Fruit fly (Drosophila melanogaster) whole organism, wandering third instar larva: ENCODE measurements around the gene PAPLA1.

Experiments used
- Abd-B ChIP-seq: fragments of >200 bp; optimal IDR thresholded peaks from 2 replicates; lab custom pipeline; 2017; ENCODE audit warnings: missing biosample characterization, missing genetic modification characterization
- CG32264 ChIP-seq: fragments of 200-800 bp; sonication (Bioruptor generic); optimal IDR thresholded peaks from 2 replicates; lab custom pipeline; 2016; ENCODE audit warnings: missing biosample characterization, missing genetic modification characterization
- CrebA ChIP-seq: fragments of 200-800 bp; sonication (Bioruptor generic); optimal IDR thresholded peaks from 2 replicates; lab custom pipeline; 2016; ENCODE audit warnings: missing biosample characterization, mild to moderate bottlenecking, missing genetic modification characterization, borderline replicate concordance
- Dfd ChIP-seq: fragments of >200 bp; optimal IDR thresholded peaks from 2 replicates; lab custom pipeline; 2017; ENCODE audit warnings: missing biosample characterization, missing genetic modification characterization
- Dif ChIP-seq: fragments of 200-275, 200-300 bp; sonication (Bioruptor generic); optimal IDR thresholded peaks from 2 replicates; lab custom pipeline; 2018; ENCODE audit warnings: missing biosample characterization, missing genetic modification characterization; ENCODE audit not compliant: partially characterized antibody
- GATAd ChIP-seq: sonication (Bioruptor generic); optimal IDR thresholded peaks from 2 replicates; lab custom pipeline; 2016; ENCODE audit warnings: missing biosample characterization, missing genetic modification characterization
- Hnf4 ChIP-seq: fragments of 200-800 bp; sonication (Bioruptor generic); optimal IDR thresholded peaks from 2 replicates; lab custom pipeline; 2016; ENCODE audit warnings: missing biosample characterization, mild to moderate bottlenecking, missing genetic modification characterization
- Hr78 ChIP-seq: fragments of >200 bp; optimal IDR thresholded peaks from 2 replicates; lab custom pipeline; 2017; ENCODE audit warnings: missing biosample characterization, missing genetic modification characterization
- Hr83 ChIP-seq: fragments of 200-300 bp; sonication (Bioruptor generic); optimal IDR thresholded peaks from 2 replicates; lab custom pipeline; 2016; ENCODE audit warnings: missing biosample characterization, mild to moderate bottlenecking, missing genetic modification characterization, moderate library complexity; ENCODE audit not compliant: poor library complexity, severe bottlenecking
- Jra ChIP-seq: sonication (Bioruptor generic); optimal IDR thresholded peaks from 2 replicates; lab custom pipeline; 2016; ENCODE audit warnings: missing biosample characterization, missing genetic modification characterization
- Mio ChIP-seq: sonication (Bioruptor generic); optimal IDR thresholded peaks from 2 replicates; lab custom pipeline; 2016; ENCODE audit warnings: missing biosample characterization, missing genetic modification characterization
- Myc ChIP-seq: fragments of >200 bp; optimal IDR thresholded peaks from 2 replicates; lab custom pipeline; 2017
- N ChIP-seq: fragments of >200 bp; optimal IDR thresholded peaks from 2 replicates; lab custom pipeline; 2018; ENCODE audit warnings: missing biosample characterization, missing external identifiers, missing genetic modification characterization
- OdsH ChIP-seq: fragments of 200-800 bp; sonication (Bioruptor generic); optimal IDR thresholded peaks from 2 replicates; lab custom pipeline; 2016; ENCODE audit warnings: missing biosample characterization, mild to moderate bottlenecking, missing genetic modification characterization
- Rel ChIP-seq, 2 experiments: fragments of 200-800 bp; sonication (Bioruptor generic) in 1 of 2; optimal IDR thresholded peaks; 2 replicates in 1 of 2; 3 replicates in 1 of 2; lab custom pipeline; 2016 to 2019; ENCODE audit warnings: mild to moderate bottlenecking in 2 of 2, missing biosample characterization in 2 of 2, missing genetic modification characterization in 2 of 2, moderate library complexity in 1 of 2
- Sp1 ChIP-seq: fragments of 200-800 bp; sonication (Bioruptor generic); optimal IDR thresholded peaks from 3 replicates; lab custom pipeline; 2019; ENCODE audit warnings: missing biosample characterization, mild to moderate bottlenecking, missing genetic modification characterization, moderate library complexity
- Vsx2 ChIP-seq: fragments of 200-300, 225-300 bp; sonication (Bioruptor generic); optimal IDR thresholded peaks from 2 replicates; lab custom pipeline; 2018; ENCODE audit warnings: missing biosample characterization, missing genetic modification characterization; ENCODE audit not compliant: partially characterized antibody
- br ChIP-seq: fragments of 200-800 bp; sonication (Bioruptor generic); optimal IDR thresholded peaks from 2 replicates; lab custom pipeline; 2016; ENCODE audit warnings: missing biosample characterization, missing genetic modification characterization
- brk ChIP-seq: fragments of 200-800 bp; sonication (Bioruptor generic); optimal IDR thresholded peaks from 2 replicates; lab custom pipeline; 2016; ENCODE audit warnings: missing biosample characterization, mild to moderate bottlenecking, missing genetic modification characterization
- dmrt93B ChIP-seq: fragments of 200-800 bp; sonication (Bioruptor generic); optimal IDR thresholded peaks from 2 replicates; lab custom pipeline; 2018; ENCODE audit warnings: missing biosample characterization, mild to moderate bottlenecking, missing genetic modification characterization
- dsf ChIP-seq: sonication (Bioruptor generic); optimal IDR thresholded peaks from 2 replicates; lab custom pipeline; 2016; ENCODE audit warnings: missing biosample characterization, missing genetic modification characterization, borderline replicate concordance
- ey ChIP-seq: fragments of 200-800 bp; sonication (Bioruptor generic); optimal IDR thresholded peaks from 2 replicates; lab custom pipeline; 2016; ENCODE audit warnings: missing biosample characterization, missing genetic modification characterization
- foxo ChIP-seq, 2 experiments: fragments of 200-800 bp; sonication (Bioruptor generic); optimal IDR thresholded peaks; 2 replicates in 1 of 2; 3 replicates in 1 of 2; lab custom pipeline; 2016 to 2017; ENCODE audit warnings: missing biosample characterization in 2 of 2, missing genetic modification characterization in 2 of 2
- fru ChIP-seq: fragments of 200-800 bp; sonication (Bioruptor generic); optimal IDR thresholded peaks from 3 replicates; lab custom pipeline; 2016; ENCODE audit warnings: missing biosample characterization, mild to moderate bottlenecking, missing genetic modification characterization
- h ChIP-seq: fragments of 200-800 bp; sonication (Bioruptor generic); optimal IDR thresholded peaks from 3 replicates; lab custom pipeline; 2016; ENCODE audit warnings: missing biosample characterization, mild to moderate bottlenecking, missing genetic modification characterization
- jim ChIP-seq: fragments of 175-275, 200-325 bp; sonication (Bioruptor generic); optimal IDR thresholded peaks from 2 replicates; lab custom pipeline; 2016; ENCODE audit warnings: missing biosample characterization, mild to moderate bottlenecking, missing genetic modification characterization
- pan ChIP-seq: fragments of >200 bp; optimal IDR thresholded peaks from 2 replicates; lab custom pipeline; 2017
- psq ChIP-seq: fragments of 200-800 bp; sonication (Bioruptor generic); optimal IDR thresholded peaks from 3 replicates; lab custom pipeline; 2017; ENCODE audit warnings: missing biosample characterization, mild to moderate bottlenecking, missing genetic modification characterization, moderate library complexity
- rgr ChIP-seq: fragments of 200-800 bp; sonication (Bioruptor generic); optimal IDR thresholded peaks from 3 replicates; lab custom pipeline; 2016; ENCODE audit warnings: missing biosample characterization, mild to moderate bottlenecking, missing genetic modification characterization
- sage ChIP-seq: fragments of 200-800 bp; sonication (Bioruptor generic); optimal IDR thresholded peaks from 2 replicates; lab custom pipeline; 2016; ENCODE audit warnings: missing biosample characterization, mild to moderate bottlenecking, missing genetic modification characterization
- sv ChIP-seq: fragments of 200-800 bp; sonication (Bioruptor generic); optimal IDR thresholded peaks from 3 replicates; lab custom pipeline; 2016; ENCODE audit warnings: missing biosample characterization, missing genetic modification characterization
- tai ChIP-seq: sonication (Bioruptor generic); optimal IDR thresholded peaks from 2 replicates; lab custom pipeline; 2016; ENCODE audit warnings: missing biosample characterization, missing genetic modification characterization
- usp ChIP-seq: fragments of >200 bp; optimal IDR thresholded peaks from 2 replicates; lab custom pipeline; 2017; ENCODE audit warnings: missing biosample characterization, missing genetic modification characterization

Gene PAPLA1

dm6 chr2L:8203748-8204147 lies 44.3 kb upstream of the PAPLA1 start:
- TF ChIP-seq Rel (GFP tag; optimal IDR thresholded peaks at IDR 0.05; lab: Kevin White, UChicago): no peak
- no peak for TF ChIP-seq Rel (tag; optimal IDR thresholded peaks at IDR 0.05; lab: Kevin White, UChicago)
- no peak for TF ChIP-seq jim (GFP tag; lab: Kevin White, UChicago)
- no peak for TF ChIP-seq Dif (GFP tag; lab: Kevin White, UChicago)
- no peak for TF ChIP-seq sv (GFP tag; lab: Kevin White, UChicago)
- no peak for TF ChIP-seq psq (GFP tag; lab: Kevin White, UChicago)
- TF ChIP-seq Hr83 (GFP tag; lab: Kevin White, UChicago): no peak
- no peak for TF ChIP-seq rgr (GFP tag; lab: Kevin White, UChicago)
- TF ChIP-seq Abd-B (GFP tag; lab: Kevin White, UChicago): no peak
- no peak for TF ChIP-seq OdsH (GFP tag; lab: Kevin White, UChicago)
- TF ChIP-seq, all 38 proteins: peak for 0

dm6 chr2L:8202569-8202968 lies 43.1 kb upstream of the PAPLA1 start:
- TF ChIP-seq Hnf4 (GFP tag; lab: Kevin White, UChicago): peak; percentile 10
- no peak for TF ChIP-seq fru (GFP tag; lab: Kevin White, UChicago)

DNA sequence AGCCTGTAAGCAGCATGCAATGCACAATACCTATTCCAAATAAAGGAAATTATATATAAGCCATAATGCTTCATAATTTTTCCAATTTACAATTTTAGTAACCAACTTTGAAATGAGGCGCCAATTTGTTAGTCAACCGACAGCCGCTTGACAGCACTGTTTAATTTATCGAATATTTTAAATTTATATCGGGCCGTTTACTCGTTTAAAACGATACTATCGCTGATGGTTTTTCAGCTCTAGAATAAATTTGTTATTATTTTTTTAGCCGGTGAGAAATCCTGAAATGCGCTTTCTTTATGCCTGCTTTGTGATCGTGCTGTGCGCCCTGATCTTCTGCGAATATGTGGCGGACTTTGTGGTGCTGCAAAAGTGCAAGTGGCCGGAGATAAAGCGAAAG lies 39.3 kb upstream of the PAPLA1 start, which contains the start of gene PGAP5:
PGAP5 (plus strand) TSS at position 126 of the 400 bp plus-strand sequence.
- TF ChIP-seq jim (GFP tag; lab: Kevin White, UChicago): no peak
- TF ChIP-seq Vsx2: no peak
- TF ChIP-seq Jra: peak; percentile 3
- TF ChIP-seq tai (GFP tag; lab: Kevin White, UChicago): no peak
- TF ChIP-seq Dif (GFP tag; lab: Kevin White, UChicago): no peak
- TF ChIP-seq h: no peak
- no peak for TF ChIP-seq ey (GFP tag; lab: Kevin White, UChicago)
- no peak for TF ChIP-seq brk
- TF ChIP-seq Mio (GFP tag; lab: Kevin White, UChicago): no peak
- TF ChIP-seq br: peak; percentile 39
- no peak for TF ChIP-seq dmrt93B (GFP tag; lab: Kevin White, UChicago)
- TF ChIP-seq GATAd (GFP tag; lab: Kevin White, UChicago): no peak
- no peak for TF ChIP-seq usp
- peak; percentile 10 for TF ChIP-seq Hr83 (GFP tag; lab: Kevin White, UChicago)
- peak; percentile 13 for TF ChIP-seq dsf (GFP tag; lab: Kevin White, UChicago)
- no peak for TF ChIP-seq Hr78 (GFP tag; lab: Kevin White, UChicago)
- TF ChIP-seq psq (GFP tag; lab: Kevin White, UChicago): no peak
- TF ChIP-seq CrebA (GFP tag; lab: Kevin White, UChicago): no peak
- peak; percentile 12 for TF ChIP-seq sv (GFP tag; lab: Kevin White, UChicago)
- TF ChIP-seq Rel (GFP tag; optimal IDR thresholded peaks at IDR 0.05; lab: Kevin White, UChicago): no peak
- TF ChIP-seq Rel (tag; optimal IDR thresholded peaks at IDR 0.05; lab: Kevin White, UChicago): no peak
- TF ChIP-seq rgr (GFP tag; lab: Kevin White, UChicago): no peak
- peak; percentile 77 for TF ChIP-seq Hnf4 (GFP tag; lab: Kevin White, UChicago)
- TF ChIP-seq fru (GFP tag; lab: Kevin White, UChicago): no peak
- TF ChIP-seq CG32264: no peak

dm6 chr2L:8196757-8197530 lies 37.5 kb upstream of the PAPLA1 start, which contains the start of the genes CG8475 and CG8460:
CG8475 (minus strand) TSS chr2L:8196918.
CG8460 (plus strand) TSS chr2L:8197193.
- TF ChIP-seq fru (GFP tag; lab: Kevin White, UChicago): no peak
- no peak for TF ChIP-seq GATAd (GFP tag; lab: Kevin White, UChicago)
- no peak for TF ChIP-seq Myc (lab: Kevin White, UChicago)
- TF ChIP-seq foxo (GFP tag; optimal IDR thresholded peaks at IDR 0.05; lab: Kevin White, UChicago): no peak
- no peak for TF ChIP-seq jim (GFP tag; lab: Kevin White, UChicago)
- TF ChIP-seq Abd-B (GFP tag; lab: Kevin White, UChicago): no peak
- no peak for TF ChIP-seq rgr (GFP tag; lab: Kevin White, UChicago)
- TF ChIP-seq pan (lab: Kevin White, UChicago): no peak
- TF ChIP-seq Dfd: no peak
- TF ChIP-seq Mio (GFP tag; lab: Kevin White, UChicago): no peak
- TF ChIP-seq Hnf4 (GFP tag; lab: Kevin White, UChicago): no peak
- TF ChIP-seq brk: no peak
- no peak for TF ChIP-seq N (GFP tag; lab: Kevin White, UChicago)
- TF ChIP-seq sage: no peak
- TF ChIP-seq Sp1 (GFP tag; lab: Kevin White, UChicago): no peak
- no peak for TF ChIP-seq usp
- TF ChIP-seq Dif (GFP tag; lab: Kevin White, UChicago): no peak
- TF ChIP-seq Vsx2: no peak
- no peak for TF ChIP-seq h
- TF ChIP-seq, all 38 proteins: peak for 0
